Worm (Caenorhabditis elegans) whole organism, L1 larva: ENCODE results near the gene sar-1.
A peak's percentile ranks its signal among the peaks of the same experiment; 100 is the strongest.

ENCODE experiments used
- C34B4.2 ChIP-seq: sonication (generic microtip); optimal IDR thresholded peaks from 2 replicates; lab custom pipeline; 2017; ENCODE audit warnings: mild to moderate bottlenecking, missing genetic modification characterization, missing compliant biosample characterization
- alr-1 ChIP-seq: fragments of 200-800 bp; sonication (Bioruptor generic); optimal IDR thresholded peaks from 2 replicates; lab custom pipeline; 2018; ENCODE audit warnings: borderline replicate concordance, mild to moderate bottlenecking, missing genetic modification characterization, missing compliant biosample characterization
- ama-1 ChIP-seq: fragments of 150-350 bp; optimal IDR thresholded peaks from 2 replicates; lab custom pipeline; 2014
- blmp-1 ChIP-seq: fragments of 150-350 bp; optimal IDR thresholded peaks from 2 replicates; lab custom pipeline; 2014; ENCODE audit warnings: missing biosample characterization, missing genetic modification characterization
- ceh-8 ChIP-seq: fragments of 200-800 bp; sonication (Bioruptor generic); optimal IDR thresholded peaks from 2 replicates; lab custom pipeline; 2018; ENCODE audit warnings: mild to moderate bottlenecking, missing genetic modification characterization, moderate library complexity, missing compliant biosample characterization
- ceh-82 ChIP-seq, 3 experiments: fragments of 150-350 bp in 1 of 3; sonication (generic microtip) in 2 of 3; optimal IDR thresholded peaks; 2 replicates each; lab custom pipeline; 2014 to 2017; ENCODE audit warnings: missing biosample characterization in 3 of 3, missing genetic modification characterization in 3 of 3
- ceh-90 ChIP-seq: sonication (generic microtip); optimal IDR thresholded peaks from 2 replicates; lab custom pipeline; 2016; ENCODE audit warnings: missing genetic modification characterization, missing compliant biosample characterization
- ces-1 ChIP-seq: fragments of 150-350 bp; optimal IDR thresholded peaks from 2 replicates; lab custom pipeline; 2014; ENCODE audit warnings: missing biosample characterization, missing genetic modification reagents, missing genetic modification characterization
- dpl-1 ChIP-seq, 3 experiments: fragments of 150-350 bp in 2 of 3; sonication (generic microtip) in 1 of 3; optimal IDR thresholded peaks; 2 replicates each; lab custom pipeline; 2014 to 2017; ENCODE audit warnings: missing biosample characterization in 3 of 3, missing genetic modification characterization in 3 of 3, missing genetic modification reagents in 3 of 3
- efl-1 ChIP-seq, 4 experiments: fragments of 150-350 bp; optimal IDR thresholded peaks in 3 of 4; peaks in 1 of 4; 1 replicate in 1 of 4; 2 replicates in 3 of 4; lab custom pipeline; 2014; ENCODE audit warnings: missing biosample characterization in 2 of 4, missing genetic modification characterization in 2 of 4, missing genetic modification reagents in 2 of 4
- efl-3 ChIP-seq: fragments of 200-800 bp; sonication (Bioruptor generic); optimal IDR thresholded peaks from 2 replicates; lab custom pipeline; 2018; ENCODE audit warnings: mild to moderate bottlenecking, missing genetic modification characterization, missing compliant biosample characterization
- egl-13 ChIP-seq: sonication (generic microtip); optimal IDR thresholded peaks from 2 replicates; lab custom pipeline; 2016; ENCODE audit warnings: missing genotype, missing genetic modification reagents, missing genetic modification characterization, missing compliant biosample characterization
- elt-2 ChIP-seq: sonication (generic microtip); optimal IDR thresholded peaks from 2 replicates; lab custom pipeline; 2016; ENCODE audit warnings: missing genetic modification characterization, mild to moderate bottlenecking, inconsistent platforms, missing compliant biosample characterization, missing genetic modification reagents
- elt-3 ChIP-seq, 6 experiments: fragments of 150-350 bp in 1 of 6; sonication (generic microtip); optimal IDR thresholded peaks; 2 replicates each; lab custom pipeline; 2017 to 2018; ENCODE audit warnings: missing biosample characterization in 6 of 6, missing genetic modification characterization in 6 of 6, inconsistent platforms in 1 of 6
- ets-5 ChIP-seq: fragments of 200-800 bp; sonication (Bioruptor generic); IDR thresholded peaks from 2 replicates; pipeline ENCODE4 v1.3.6; 2022; ENCODE audit warnings: missing genetic modification characterization, missing compliant biosample characterization
- fkh-8 ChIP-seq: sonication (generic microtip); optimal IDR thresholded peaks from 2 replicates; lab custom pipeline; 2016; ENCODE audit warnings: mild to moderate bottlenecking, missing genetic modification characterization, missing compliant biosample characterization
- fos-1 ChIP-seq: fragments of 150-350 bp; optimal IDR thresholded peaks from 2 replicates; lab custom pipeline; 2014; ENCODE audit warnings: missing biosample characterization, missing genetic modification characterization
- hlh-17 ChIP-seq: fragments of 200-800 bp; sonication (Bioruptor generic); optimal IDR thresholded peaks from 2 replicates; lab custom pipeline; 2018; ENCODE audit warnings: missing genetic modification characterization, mild to moderate bottlenecking, missing compliant biosample characterization, moderate library complexity, borderline replicate concordance
- irx-1 ChIP-seq: sonication (generic microtip); optimal IDR thresholded peaks from 2 replicates; lab custom pipeline; 2016; ENCODE audit warnings: missing genetic modification characterization, missing compliant biosample characterization
- isw-1 ChIP-seq: fragments of 200-800 bp; sonication (Bioruptor generic); IDR thresholded peaks from 2 replicates; pipeline ENCODE4 v1.3.6; 2022; ENCODE audit warnings: missing genetic modification characterization, missing compliant biosample characterization
- jun-1 ChIP-seq: fragments of 150-350 bp; optimal IDR thresholded peaks from 2 replicates; lab custom pipeline; 2014; ENCODE audit warnings: missing biosample characterization, missing genetic modification reagents, missing genetic modification characterization
- lin-14 ChIP-seq: fragments of 200-800 bp; sonication (Bioruptor generic); optimal IDR thresholded peaks from 2 replicates; lab custom pipeline; 2018; ENCODE audit warnings: mild to moderate bottlenecking, missing genetic modification characterization, moderate library complexity, missing compliant biosample characterization
- lin-15B ChIP-seq: fragments of 150-350 bp; sonication (generic microtip); optimal IDR thresholded peaks from 3 replicates; lab custom pipeline; 2014; ENCODE audit warnings: missing biosample characterization, missing genetic modification characterization
- lin-35 ChIP-seq, 2 experiments: fragments of 150-350 bp; optimal IDR thresholded peaks; 2 replicates each; lab custom pipeline; 2014; ENCODE audit warnings: missing biosample characterization in 2 of 2, missing genetic modification characterization in 2 of 2, missing genetic modification reagents in 2 of 2
- lin-39 ChIP-seq: fragments of 150-350 bp; optimal IDR thresholded peaks from 2 replicates; lab custom pipeline; 2014; ENCODE audit warnings: missing biosample characterization, missing genetic modification reagents, missing genetic modification characterization
- lir-3 ChIP-seq: sonication (generic microtip); optimal IDR thresholded peaks from 2 replicates; lab custom pipeline; 2016; ENCODE audit warnings: mild to moderate bottlenecking, missing genetic modification characterization, moderate library complexity, missing compliant biosample characterization; ENCODE audit not compliant: poor library complexity
- mab-9 ChIP-seq: fragments of 200-800 bp; sonication (Bioruptor generic); IDR thresholded peaks from 2 replicates; pipeline ENCODE4 v1.3.6; 2022; ENCODE audit warnings: missing genetic modification reagents, missing genetic modification characterization, missing compliant biosample characterization
- mep-1 ChIP-seq: fragments of 150-350 bp; optimal IDR thresholded peaks from 2 replicates; lab custom pipeline; 2014; ENCODE audit warnings: missing biosample characterization, missing genetic modification characterization
- nhr-19 ChIP-seq: fragments of 200-800 bp; sonication (Bioruptor generic); conservative IDR thresholded peaks from 2 replicates; pipeline ENCODE4 v1.3.6; 2022; ENCODE audit warnings: missing genetic modification characterization, missing compliant biosample characterization
- nhr-20 ChIP-seq: sonication (generic microtip); optimal IDR thresholded peaks from 2 replicates; lab custom pipeline; 2016; ENCODE audit warnings: mild to moderate bottlenecking, missing genetic modification characterization, missing compliant biosample characterization
- nhr-237 ChIP-seq: fragments of 150-350 bp; optimal IDR thresholded peaks from 2 replicates; lab custom pipeline; 2014; ENCODE audit warnings: missing biosample characterization, missing genetic modification characterization
- nhr-28 ChIP-seq: fragments of 150-350 bp; optimal IDR thresholded peaks from 2 replicates; lab custom pipeline; 2014; ENCODE audit warnings: missing biosample characterization, missing genetic modification characterization
- nhr-47 ChIP-seq: sonication (generic microtip); optimal IDR thresholded peaks from 2 replicates; lab custom pipeline; 2016; ENCODE audit warnings: mild to moderate bottlenecking, missing genetic modification characterization, moderate library complexity, missing compliant biosample characterization
- nhr-71 ChIP-seq: sonication (generic microtip); optimal IDR thresholded peaks from 2 replicates; lab custom pipeline; 2016; ENCODE audit warnings: mild to moderate bottlenecking, missing genetic modification characterization, moderate library complexity, missing compliant biosample characterization
- nhr-84 ChIP-seq: sonication (generic microtip); optimal IDR thresholded peaks from 2 replicates; lab custom pipeline; 2017; ENCODE audit warnings: missing biosample characterization, missing genetic modification characterization
- nhr-85 ChIP-seq: sonication (generic microtip); peaks from one replicate; lab custom pipeline; 2016; ENCODE audit warnings: missing genetic modification characterization, inconsistent platforms, missing compliant biosample characterization
- pag-3 ChIP-seq: sonication (generic microtip); optimal IDR thresholded peaks from 2 replicates; lab custom pipeline; 2017; ENCODE audit warnings: missing genetic modification characterization, mild to moderate bottlenecking, missing compliant biosample characterization, antibody characterized with exemption, borderline replicate concordance; ENCODE audit not compliant: insufficient read depth
- pax-3 ChIP-seq: fragments of 200-800 bp; sonication (Bioruptor generic); optimal IDR thresholded peaks from 2 replicates; lab custom pipeline; 2018; ENCODE audit warnings: mild to moderate bottlenecking, missing genetic modification characterization, moderate library complexity, missing compliant biosample characterization
- skn-1 ChIP-seq: fragments of 150-350 bp; optimal IDR thresholded peaks from 2 replicates; lab custom pipeline; 2014; ENCODE audit warnings: missing biosample characterization, missing genetic modification characterization
- sup-37 ChIP-seq: fragments of 200-800 bp; sonication (Bioruptor generic); optimal IDR thresholded peaks from 2 replicates; lab custom pipeline; 2018; ENCODE audit warnings: mild to moderate bottlenecking, missing genetic modification characterization, missing compliant biosample characterization
- tbx-2 ChIP-seq: sonication (generic microtip); optimal IDR thresholded peaks from 2 replicates; lab custom pipeline; 2016; ENCODE audit warnings: missing genetic modification characterization, missing compliant biosample characterization
- tlp-1 ChIP-seq: fragments of 150-350 bp; optimal IDR thresholded peaks from 2 replicates; lab custom pipeline; 2014; ENCODE audit warnings: missing biosample characterization, missing genetic modification characterization
- unc-62 ChIP-seq: fragments of 150-350 bp; optimal IDR thresholded peaks from 2 replicates; lab custom pipeline; 2014; ENCODE audit warnings: missing biosample characterization, missing genetic modification reagents, missing genetic modification characterization
- unc-98 ChIP-seq: fragments of 200-800 bp; sonication (Bioruptor generic); IDR thresholded peaks from 2 replicates; pipeline ENCODE4 v1.3.6; 2022; ENCODE audit warnings: missing genetic modification characterization, missing compliant biosample characterization
- ztf-4 ChIP-seq: fragments of 150-350 bp; optimal IDR thresholded peaks from 2 replicates; lab custom pipeline; 2014; ENCODE audit warnings: missing biosample characterization, missing genetic modification characterization

Gene sar-1

DNA sequence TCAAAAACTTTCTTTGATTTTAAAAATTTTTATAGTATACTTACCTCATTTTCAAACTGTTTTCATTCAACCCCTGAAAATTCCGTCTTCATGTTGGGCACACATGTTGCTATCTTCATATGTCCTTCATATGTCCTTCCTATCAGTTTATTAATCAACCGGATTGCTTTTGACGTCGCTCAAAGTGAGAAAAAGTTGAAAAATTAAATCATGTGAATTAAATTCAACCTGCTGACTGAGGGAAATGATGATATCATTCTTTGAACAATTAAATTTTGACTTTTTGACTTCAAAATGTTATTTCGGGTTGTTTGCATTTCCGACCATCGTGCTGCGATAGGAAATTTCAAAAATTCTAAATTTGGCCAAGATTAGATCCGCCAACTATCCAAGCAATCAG, 28.6 kb downstream of the sar-1 start:
- TF ChIP-seq ama-1 (lab: Kevin White, UChicago) (no peak), ceh-8 (GFP tag; lab: Kevin White, UChicago) (no peak), tlp-1 (tag; lab: Kevin White, UChicago) (no peak), C34B4.2 (tag; lab: Kevin White, UChicago) (no peak), lin-14 (GFP tag; lab: Kevin White, UChicago) (peak; percentile 34), lin-35 (GFP tag; optimal IDR thresholded peaks at IDR 0.05; lab: Kevin White, UChicago) (peak in 1 of 2 experiments; percentile 42), unc-62 (no peak), lir-3 (no peak), elt-3 (tag; optimal IDR thresholded peaks at IDR 0.05; lab: Kevin White, UChicago) (no peak), dpl-1 (GFP tag; optimal IDR thresholded peaks at IDR 0.05; lab: Kevin White, UChicago) (no peak), efl-1 (optimal IDR thresholded peaks at IDR 0.05; lab: Kevin White, UChicago) (no peak), efl-1 (GFP tag; optimal IDR thresholded peaks at IDR 0.05 in 1 of 2; lab: Kevin White, UChicago) (peak in 1 of 2 experiments; percentile 67), lin-39 (no peak), irx-1 (no peak), efl-3 (GFP tag; lab: Kevin White, UChicago) (no peak), jun-1 (no peak), hlh-17 (no peak), ces-1 (no peak), pax-3 (tag; lab: Kevin White, UChicago) (no peak), elt-2 (tag; lab: Kevin White, UChicago) (peak; percentile 41), ceh-82 (tag; optimal IDR thresholded peaks at IDR 0.05; lab: Kevin White, UChicago) (no peak), nhr-237 (tag; lab: Kevin White, UChicago) (no peak), nhr-47 (tag; lab: Kevin White, UChicago) (no peak), mab-9 (no peak), nhr-84 (tag; lab: Kevin White, UChicago) (no peak), isw-1 (GFP tag; lab: Robert Waterston, UW) (no peak), fkh-8 (tag; lab: Kevin White, UChicago) (no peak), alr-1 (no peak), fos-1 (no peak), mep-1 (tag; lab: Kevin White, UChicago) (no peak), tbx-2 (tag; lab: Kevin White, UChicago) (no peak), nhr-19 (GFP tag; lab: Robert Waterston, UW) (peak; percentile 20; the same call in 1 of the 2 replicates), ztf-4 (tag; lab: Kevin White, UChicago) (no peak), lin-15B (tag; lab: Kevin White, UChicago) (no peak), nhr-20 (tag; lab: Kevin White, UChicago) (peak; percentile 17), ets-5 (GFP tag; lab: Robert Waterston, UW) (no peak), pag-3 (no peak), nhr-85 (peak; percentile 47), ceh-90 (tag; lab: Kevin White, UChicago) (no peak), sup-37 (GFP tag; lab: Kevin White, UChicago) (no peak), nhr-28 (tag; lab: Kevin White, UChicago) (no peak), nhr-71 (tag; lab: Kevin White, UChicago) (peak; percentile 35), egl-13 (tag; lab: Kevin White, UChicago) (no peak), blmp-1 (tag; lab: Kevin White, UChicago) (no peak), skn-1 (tag; lab: Kevin White, UChicago) (no peak), unc-98 (GFP tag; lab: Robert Waterston, UW) (no peak)
- TF ChIP-seq, all 84 proteins: peak for 8
